Worm (Caenorhabditis elegans): ENCODE measurements around the gene srb-1.
"Not testable (repeated sequence)": the region's sequence is repeated elsewhere in the genome, so short reads cannot be mapped to it uniquely, and the experiment has no call there.

srb-1 gene

DNA sequence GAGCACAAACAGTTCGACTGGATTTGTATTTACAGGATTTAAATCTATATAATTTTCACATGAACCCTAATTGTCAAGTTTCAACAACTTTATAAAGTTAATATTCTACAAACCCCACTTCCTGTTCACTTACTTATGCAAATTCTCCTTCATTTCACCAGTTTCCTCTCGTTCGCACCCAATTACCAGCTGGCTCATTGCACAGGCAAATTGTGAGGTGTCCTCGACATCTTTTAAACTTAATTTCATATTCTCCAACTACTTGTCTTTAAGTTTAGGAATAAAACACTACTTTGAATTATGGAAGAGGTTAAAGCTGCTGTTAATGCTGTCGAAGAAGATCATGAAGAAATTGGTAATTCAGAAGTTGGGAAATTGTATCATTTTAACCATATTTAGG, 1.6 kb upstream of the srb-1 start, which contains the start of gene C27D6.1:
Gene C27D6.1, plus strand, starts transcription at position 301 of the 400 bp plus-strand sequence.
- TF ChIP-seq crh-2 (tag; optimal IDR thresholded peaks at IDR 0.05) (no peak), nhr-11 (tag; optimal IDR thresholded peaks at IDR 0.05) (no peak), ama-1 (optimal IDR thresholded peaks at IDR 0.05) (no peak), sma-9 (GFP tag; optimal IDR thresholded peaks at IDR 0.05) (no peak), sma-9 (tag; optimal IDR thresholded peaks at IDR 0.05) (no peak), nhr-10 (tag; optimal IDR thresholded peaks at IDR 0.05) (no peak), unc-55 (GFP tag; optimal IDR thresholded peaks at IDR 0.05) (no peak)

DNA sequence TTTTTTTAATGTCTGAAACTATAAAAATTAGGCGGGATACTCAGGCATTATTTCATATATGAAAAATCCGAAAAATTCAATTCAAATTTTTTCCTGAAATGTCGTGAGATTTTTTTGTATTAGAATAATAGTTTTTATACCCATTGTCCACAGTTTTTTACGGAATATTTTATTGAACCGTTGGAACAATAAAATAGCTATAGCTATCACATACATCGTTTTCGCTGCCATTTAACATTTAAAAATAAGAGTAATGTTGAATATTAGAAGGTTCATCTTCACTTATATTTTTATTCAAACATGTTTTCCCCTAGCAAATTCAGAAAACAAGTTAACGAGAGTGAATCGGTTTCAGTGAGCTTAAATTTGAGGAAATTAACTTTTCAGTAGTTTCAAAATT, 778 bp upstream of the srb-1 start, which contains the start of gene C27D6.15:
Gene C27D6.15, plus strand, starts transcription at position 301 of the 400 bp plus-strand sequence.
- no peak for TF ChIP-seq nhr-25 (tag; optimal IDR thresholded peaks at IDR 0.05)
- TF ChIP-seq lin-39 (tag; optimal IDR thresholded peaks at IDR 0.05) = no peak
- no peak for TF ChIP-seq zag-1 (tag; optimal IDR thresholded peaks at IDR 0.05)
- no peak for TF ChIP-seq dmd-4 (tag; optimal IDR thresholded peaks at IDR 0.05)
- TF ChIP-seq ceh-16 (tag; optimal IDR thresholded peaks at IDR 0.05) = no peak
- no peak for TF ChIP-seq ztf-4 (tag; optimal IDR thresholded peaks at IDR 0.05)
- TF ChIP-seq fos-1 (tag; optimal IDR thresholded peaks at IDR 0.05) = no peak
- no peak for TF ChIP-seq sma-9 (GFP tag; optimal IDR thresholded peaks at IDR 0.05)
- TF ChIP-seq sma-9 (tag; optimal IDR thresholded peaks at IDR 0.05) = no peak
- TF ChIP-seq nhr-23 (tag; optimal IDR thresholded peaks at IDR 0.05) = no peak
- no peak for TF ChIP-seq nhr-129 (tag; optimal IDR thresholded peaks at IDR 0.05)

DNA sequence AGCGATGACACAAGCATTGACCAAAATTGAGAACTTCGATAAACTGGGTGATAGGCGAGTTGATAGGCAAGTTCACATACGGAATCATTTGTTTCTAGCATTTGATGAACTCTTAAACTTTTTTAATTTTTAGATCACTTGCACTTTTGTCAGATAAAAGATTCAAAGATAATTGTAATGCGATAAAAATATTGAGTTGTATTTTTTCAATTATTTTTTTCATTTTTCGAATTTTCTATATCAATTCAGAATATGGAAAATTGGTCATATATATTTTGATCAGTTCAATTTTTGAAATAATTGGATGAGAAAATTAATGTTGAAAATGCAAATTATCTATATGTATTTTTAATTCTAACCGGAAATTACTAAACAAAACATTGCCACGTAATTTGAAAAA, 4.1 kb downstream of the srb-1 start, which contains the start of gene srb-3:
Gene srb-3, minus strand, starts transcription at position 101 of the 400 bp plus-strand sequence.
- no peak for TF ChIP-seq nhr-25 (tag; optimal IDR thresholded peaks at IDR 0.05)
- no peak for TF ChIP-seq nhr-237 (tag; optimal IDR thresholded peaks at IDR 0.05)
- TF ChIP-seq ztf-11 (tag; optimal IDR thresholded peaks at IDR 0.05) = no peak

DNA sequence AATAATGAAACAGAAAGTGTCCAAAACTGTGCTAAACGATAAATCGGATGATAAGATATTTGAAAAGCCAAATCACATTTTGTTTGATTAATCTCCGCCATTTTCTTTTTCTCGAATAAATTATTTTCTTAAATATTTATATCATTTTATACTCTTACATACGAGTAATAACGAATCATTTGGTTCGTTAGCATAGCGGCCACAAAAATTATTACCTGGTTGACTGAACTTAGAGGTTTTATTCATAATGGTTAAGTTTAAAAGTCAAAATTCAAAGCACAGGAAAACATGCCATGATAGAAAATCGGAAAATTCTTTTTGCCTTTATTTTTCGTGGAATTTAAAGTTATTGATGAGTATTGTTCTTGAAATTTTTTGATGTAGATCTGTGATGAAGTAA, 7.5 kb downstream of the srb-1 start, which contains the start of gene srb-5:
Gene srb-5, minus strand, starts transcription at position 101 of the 400 bp plus-strand sequence.
- TF ChIP-seq mdl-1 (tag; optimal IDR thresholded peaks at IDR 0.05) (no peak), crh-2 (tag; optimal IDR thresholded peaks at IDR 0.05) (no peak), nhr-21 (tag; optimal IDR thresholded peaks at IDR 0.05) (no peak), blmp-1 (tag; optimal IDR thresholded peaks at IDR 0.05; ENCODE audit: insufficient read depth) (no peak), ztf-4 (tag; optimal IDR thresholded peaks at IDR 0.05) (no peak), nhr-12 (tag; optimal IDR thresholded peaks at IDR 0.05) (no peak), ztf-1 (GFP tag; conservative IDR thresholded peaks at IDR 0.05) (no peak), nhr-23 (tag; optimal IDR thresholded peaks at IDR 0.05) (no peak), ztf-11 (tag; optimal IDR thresholded peaks at IDR 0.05) (no peak), lin-11 (tag; optimal IDR thresholded peaks at IDR 0.05) (no peak), nhr-129 (tag; optimal IDR thresholded peaks at IDR 0.05) (no peak), egl-27 (tag; optimal IDR thresholded peaks at IDR 0.05) (no peak), nhr-11 (tag; optimal IDR thresholded peaks at IDR 0.05) (no peak)

DNA sequence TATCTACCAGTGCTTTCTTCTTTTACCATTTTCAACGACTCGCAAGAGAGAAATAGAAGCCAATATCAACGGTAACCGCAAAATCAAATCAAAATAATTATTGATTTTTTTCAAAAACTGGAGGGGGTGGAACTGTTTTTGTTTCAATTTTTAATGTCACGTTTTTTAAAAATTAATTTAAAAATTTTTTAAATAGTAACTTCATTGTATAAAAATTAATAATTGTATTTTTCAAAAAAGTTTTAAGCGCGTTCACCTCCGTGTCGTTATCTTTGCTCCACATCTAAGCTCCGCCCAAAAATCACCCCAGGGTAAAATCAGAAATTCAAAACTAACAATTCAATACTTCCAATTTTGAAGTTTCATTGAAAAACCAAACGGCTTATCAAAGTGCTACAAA, 9.7 kb downstream of the srb-1 start, which contains the start of gene C27D6.11:
Gene C27D6.11, minus strand, starts transcription at position 101 of the 400 bp plus-strand sequence.
- TF ChIP-seq nhr-10 (tag; optimal IDR thresholded peaks at IDR 0.05) (no peak), sma-9 (GFP tag; optimal IDR thresholded peaks at IDR 0.05) (no peak), sma-9 (tag; optimal IDR thresholded peaks at IDR 0.05) (no peak), ZK546.5 (tag; optimal IDR thresholded peaks at IDR 0.05) (no peak), alr-1 (tag; optimal IDR thresholded peaks at IDR 0.05) (no peak), unc-62 (GFP tag; optimal IDR thresholded peaks at IDR 0.05) (no peak), sem-4 (tag; optimal IDR thresholded peaks at IDR 0.05) (no peak), lin-11 (tag; optimal IDR thresholded peaks at IDR 0.05) (no peak), ama-1 (optimal IDR thresholded peaks at IDR 0.05) (no peak), ztf-11 (tag; optimal IDR thresholded peaks at IDR 0.05) (no peak), mab-5 (tag; optimal IDR thresholded peaks at IDR 0.05) (no peak), lin-39 (tag; optimal IDR thresholded peaks at IDR 0.05) (no peak), egl-27 (tag; optimal IDR thresholded peaks at IDR 0.05) (no peak)

DNA sequence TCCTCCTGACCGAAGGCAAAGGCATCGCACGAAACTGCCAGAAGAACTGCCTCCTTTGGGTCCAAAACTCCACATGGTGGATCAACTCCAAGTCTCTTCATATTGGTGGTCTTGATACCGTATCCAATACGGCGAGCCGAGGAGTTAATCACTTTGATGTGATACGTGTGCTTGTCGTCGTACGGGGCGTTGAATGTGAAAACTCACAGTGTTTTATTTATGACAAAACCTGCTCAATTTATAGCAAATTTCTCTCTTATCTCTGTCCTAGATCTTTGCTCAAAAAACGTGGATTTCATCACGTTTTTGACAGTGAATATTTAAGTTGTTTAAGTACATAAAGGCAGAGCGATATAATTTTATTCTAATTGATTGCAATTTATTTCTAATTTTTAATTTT, 12.1 kb downstream of the srb-1 start, which contains the start of gene F58A6.9:
Gene F58A6.9, minus strand, starts transcription at position 101 of the 400 bp plus-strand sequence.
- not testable (repeated sequence) for TF ChIP-seq aly-2, R02D3.7, ceh-82 (tag; optimal IDR thresholded peaks at IDR 0.05)
